Fruit fly (Drosophila melanogaster): ENCODE data around the gene w.

dm6 chrX:2765440-2765839, 30.8 kb downstream of the w start:
- TF ChIP-seq Clk (GFP tag; optimal IDR thresholded peaks at IDR 0.05) = no peak
- no peak for TF ChIP-seq bab1 (GFP tag; optimal IDR thresholded peaks at IDR 0.05)
- TF ChIP-seq Hr96 (GFP tag; optimal IDR thresholded peaks at IDR 0.05) = no peak
- TF ChIP-seq Mnt (GFP tag; optimal IDR thresholded peaks at IDR 0.05) = no peak
- TF ChIP-seq CG11617 (GFP tag; optimal IDR thresholded peaks at IDR 0.05) = no peak
